Worm (Caenorhabditis elegans): ENCODE results near the gene tomm-20.

- TF ChIP-seq R02D3.7 (tag; optimal IDR thresholded peaks at IDR 0.05) = no peak
- no peak for TF ChIP-seq ama-1 (optimal IDR thresholded peaks at IDR 0.05)
- no peak for TF ChIP-seq fkh-10 (GFP tag; optimal IDR thresholded peaks at IDR 0.05)
- no peak for TF ChIP-seq skn-1 (tag; optimal IDR thresholded peaks at IDR 0.05)
Observed at ce11 chrV:12337894-12338293, 5.4 kb downstream of the tomm-20 start, which contains the start of gene twk-13.

All from whole organism, L3 larva.